Worm (Caenorhabditis elegans) whole organism, early embryonic: ENCODE data around the gene F28C10.3.

Experiments
- B0310.2 ChIP-seq: sonication (generic microtip); optimal IDR thresholded peaks from 2 replicates; lab custom pipeline; 2016; ENCODE audit warnings: mild to moderate bottlenecking, missing genetic modification characterization, missing compliant biosample characterization
- F13C5.2 ChIP-seq: sonication (generic microtip); optimal IDR thresholded peaks from 2 replicates; lab custom pipeline; 2017; ENCODE audit warnings: mild to moderate bottlenecking, missing genetic modification characterization, inconsistent platforms, missing compliant biosample characterization
- aly-1 ChIP-seq: sonication (generic microtip); optimal IDR thresholded peaks from 2 replicates; lab custom pipeline; 2016; ENCODE audit warnings: missing genetic modification characterization, missing compliant biosample characterization
- ama-1 ChIP-seq: fragments of 150-350 bp; optimal IDR thresholded peaks from 2 replicates; lab custom pipeline; 2014
- ceh-13 ChIP-seq: fragments of 200-800 bp; sonication (Bioruptor generic); optimal IDR thresholded peaks from 2 replicates; lab custom pipeline; 2018; ENCODE audit warnings: mild to moderate bottlenecking, missing genetic modification characterization, missing compliant biosample characterization
- ceh-36 ChIP-seq: sonication (generic microtip); optimal IDR thresholded peaks from 2 replicates; lab custom pipeline; 2016; ENCODE audit warnings: missing genetic modification characterization, inconsistent platforms, missing compliant biosample characterization
- ets-7 ChIP-seq: sonication (generic microtip); optimal IDR thresholded peaks from 2 replicates; lab custom pipeline; 2016; ENCODE audit warnings: missing genotype, missing genetic modification characterization, missing compliant biosample characterization
- flt-1 ChIP-seq: fragments of 200-800 bp; sonication (Bioruptor generic); IDR thresholded peaks from 2 replicates; pipeline ENCODE4 v1.3.6; 2022; ENCODE audit warnings: missing genetic modification characterization, missing compliant biosample characterization
- hmg-4 ChIP-seq: fragments of 200-800 bp; sonication (Bioruptor generic); optimal IDR thresholded peaks from 2 replicates; lab custom pipeline; 2018; ENCODE audit warnings: mild to moderate bottlenecking, missing genetic modification characterization, missing compliant biosample characterization
- hnd-1 ChIP-seq: sonication (generic microtip); optimal IDR thresholded peaks from 2 replicates; lab custom pipeline; 2016; ENCODE audit warnings: missing genetic modification characterization, missing compliant biosample characterization
- sea-1 ChIP-seq: fragments of 200-800 bp; sonication (Bioruptor generic); conservative IDR thresholded peaks from 2 replicates; pipeline ENCODE4 v1.3.6; 2022; ENCODE audit warnings: missing genetic modification characterization, missing compliant biosample characterization

- no peak for TF ChIP-seq ama-1 (lab: Kevin White, UChicago)
- no peak for TF ChIP-seq aly-1 (tag; lab: Kevin White, UChicago)
- no peak for TF ChIP-seq hnd-1 (tag; lab: Kevin White, UChicago)
- TF ChIP-seq flt-1 (GFP tag; lab: Robert Waterston, UW), result no peak
- no peak for TF ChIP-seq sea-1 (GFP tag; lab: Robert Waterston, UW)
- TF ChIP-seq ceh-36 (tag; lab: Kevin White, UChicago), result no peak
- no peak for TF ChIP-seq F13C5.2 (tag; lab: Kevin White, UChicago)
- TF ChIP-seq ceh-13 (GFP tag; lab: Kevin White, UChicago), result no peak
- TF ChIP-seq B0310.2 (tag; lab: Kevin White, UChicago), result no peak
- TF ChIP-seq hmg-4, result no peak
- TF ChIP-seq ets-7 (tag; lab: Kevin White, UChicago), result no peak
Observed at ce11 chrX:555043-555791, 19.6 kb upstream of the F28C10.3 start.
